Worm (Caenorhabditis elegans): Measurements from ENCODE around the gene oac-59.

The oac-59 gene

DNA sequence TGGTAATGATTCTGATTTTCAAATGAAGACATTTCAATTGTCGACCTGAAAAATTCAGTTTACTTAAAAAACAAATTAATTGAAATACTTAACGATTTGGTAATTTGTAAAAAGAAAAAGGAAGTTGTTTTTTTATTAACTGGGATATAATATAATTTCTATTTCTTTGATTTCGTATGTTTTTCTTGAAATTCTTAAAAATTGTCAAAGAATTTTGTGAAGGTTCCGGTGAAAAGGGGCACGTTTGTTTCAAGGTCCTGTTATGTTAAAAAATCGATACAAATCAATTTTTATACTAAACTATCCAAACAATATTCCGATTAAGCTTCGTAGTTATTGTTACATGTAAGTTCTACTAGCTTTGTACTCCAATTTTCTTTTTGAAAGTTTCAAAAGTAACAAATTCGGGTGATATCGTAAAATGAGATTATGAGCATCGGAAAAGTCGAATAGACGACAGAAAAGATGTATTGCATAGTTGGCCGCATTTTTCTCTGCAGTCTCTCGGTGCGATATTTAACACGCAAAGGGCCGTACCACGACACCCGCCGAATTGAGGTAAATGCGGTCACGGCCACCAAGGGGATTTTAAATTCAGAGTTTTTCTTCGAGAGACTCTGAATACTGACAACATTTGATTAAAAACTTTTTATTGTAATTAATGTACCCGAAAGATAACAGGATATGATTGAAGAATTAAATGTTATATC lies 41.7 kb downstream of the oac-59 start, which contains the start of gene Y39C12A.9:
TSS of gene Y39C12A.9 (minus strand) at position 51 of the 710 bp plus-strand sequence.
- no peak for TF ChIP-seq cog-1 (tag; optimal IDR thresholded peaks at IDR 0.05)
- no peak for TF ChIP-seq T22C8.4 (GFP tag; IDR thresholded peaks at IDR 0.05)
- TF ChIP-seq ref-1 (GFP tag; conservative IDR thresholded peaks at IDR 0.05): no peak
- no peak for TF ChIP-seq ztf-23 (GFP tag; IDR thresholded peaks at IDR 0.05)
- TF ChIP-seq ztf-29 (GFP tag; IDR thresholded peaks at IDR 0.05): no peak
- TF ChIP-seq flt-1 (GFP tag; IDR thresholded peaks at IDR 0.05): no peak
- no peak for TF ChIP-seq tab-1 (GFP tag; IDR thresholded peaks at IDR 0.05)
- TF ChIP-seq med-1 (GFP tag; optimal IDR thresholded peaks at IDR 0.05; ENCODE audit: insufficient read depth): no peak
- TF ChIP-seq klf-2 (GFP tag; conservative IDR thresholded peaks at IDR 0.05): no peak

DNA sequence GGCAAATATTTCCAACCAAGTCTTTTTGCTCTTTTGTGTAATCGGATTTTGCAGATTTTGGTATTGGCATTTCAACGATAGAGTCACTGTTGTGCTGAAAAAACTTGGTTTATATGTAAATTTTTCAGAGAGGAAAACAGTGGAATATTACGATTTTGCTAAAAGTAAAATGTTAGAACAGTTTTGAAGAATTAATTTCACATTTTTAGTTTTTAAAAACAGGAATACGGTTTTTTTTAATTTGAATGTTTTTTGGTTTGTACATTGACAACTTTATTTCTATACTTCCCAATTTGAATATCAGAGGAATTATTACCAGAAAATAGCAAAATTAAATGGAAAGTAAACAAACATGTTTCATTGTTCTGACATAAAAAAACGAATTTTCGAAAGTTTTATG lies 48.5 kb downstream of the oac-59 start, which contains the start of gene dnj-26:
TSS of gene dnj-26 (minus strand) at position 101 of the 400 bp plus-strand sequence.
- TF ChIP-seq klf-2 (GFP tag; conservative IDR thresholded peaks at IDR 0.05) (no peak), tab-1 (GFP tag; IDR thresholded peaks at IDR 0.05) (no peak), ztf-29 (GFP tag; IDR thresholded peaks at IDR 0.05) (no peak), cog-1 (tag; optimal IDR thresholded peaks at IDR 0.05) (no peak), T22C8.4 (GFP tag; IDR thresholded peaks at IDR 0.05) (no peak), ztf-23 (GFP tag; IDR thresholded peaks at IDR 0.05) (no peak), ref-1 (GFP tag; conservative IDR thresholded peaks at IDR 0.05) (no peak), med-1 (GFP tag; optimal IDR thresholded peaks at IDR 0.05; ENCODE audit: insufficient read depth) (no peak), flt-1 (GFP tag; IDR thresholded peaks at IDR 0.05) (no peak)

DNA sequence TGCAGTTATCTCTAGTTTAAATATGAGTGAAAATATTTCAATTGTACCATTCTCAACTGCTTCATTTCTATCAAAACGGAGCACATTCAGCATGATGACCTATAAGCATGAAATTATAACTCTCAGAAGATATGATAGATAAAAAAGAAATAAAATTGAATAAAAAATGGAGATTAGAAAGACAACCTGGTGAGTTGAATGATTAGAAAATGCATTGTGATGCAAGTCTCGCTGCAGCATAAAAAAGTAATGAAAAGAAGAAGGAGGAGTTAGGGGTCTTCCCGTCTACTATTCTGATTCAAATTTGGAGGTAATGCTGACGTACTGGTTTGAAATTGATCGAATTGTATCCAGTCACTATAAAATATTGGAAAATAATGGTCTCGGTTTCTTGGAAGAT lies 56.4 kb downstream of the oac-59 start, which contains the start of gene sre-15:
TSS of gene sre-15 (minus strand) at position 101 of the 400 bp plus-strand sequence.
- TF ChIP-seq ztf-29 (GFP tag; IDR thresholded peaks at IDR 0.05) (no peak), tab-1 (GFP tag; IDR thresholded peaks at IDR 0.05) (no peak), flt-1 (GFP tag; IDR thresholded peaks at IDR 0.05) (no peak), klf-2 (GFP tag; conservative IDR thresholded peaks at IDR 0.05) (no peak), cog-1 (tag; optimal IDR thresholded peaks at IDR 0.05) (no peak), ztf-23 (GFP tag; IDR thresholded peaks at IDR 0.05) (no peak), med-1 (GFP tag; optimal IDR thresholded peaks at IDR 0.05; ENCODE audit: insufficient read depth) (no peak), T22C8.4 (GFP tag; IDR thresholded peaks at IDR 0.05) (no peak), ref-1 (GFP tag; conservative IDR thresholded peaks at IDR 0.05) (no peak)
